Worm (Caenorhabditis elegans) whole organism, L4/young adult: ENCODE data around the gene rund-1.

Source experiments
- W03F9.2 ChIP-seq: fragments of 150-350 bp; optimal IDR thresholded peaks from 2 replicates; lab custom pipeline; 2014; ENCODE audit warnings: missing biosample characterization, missing genetic modification characterization
- dao-5 ChIP-seq: sonication (generic microtip); optimal IDR thresholded peaks from 2 replicates; lab custom pipeline; 2016; ENCODE audit warnings: missing genotype, missing genetic modification characterization, moderate library complexity, missing compliant biosample characterization

DNA sequence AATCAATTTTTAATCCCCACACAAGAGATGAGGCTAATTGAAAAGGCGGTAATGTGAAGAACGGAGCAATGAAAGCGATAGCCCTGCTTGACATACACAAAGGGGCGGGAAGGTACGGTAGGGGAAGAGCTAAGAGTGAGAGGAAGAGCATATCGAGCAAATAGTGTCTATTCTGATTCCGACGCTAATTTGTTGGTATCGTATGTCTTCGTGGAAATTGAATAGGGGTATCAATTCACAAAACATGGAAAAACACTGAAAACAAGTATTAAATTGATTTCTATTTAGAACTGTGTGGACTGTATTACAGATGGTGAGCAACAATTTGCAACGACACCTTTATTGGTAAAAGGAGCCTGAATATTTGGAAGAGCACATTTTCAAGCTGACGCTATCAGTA lies 24.7 kb downstream of the rund-1 start, which contains the start of gene pha-2:
- TF ChIP-seq dao-5 (tag; lab: Kevin White, UChicago) = no peak
- TF ChIP-seq W03F9.2 (tag; lab: Kevin White, UChicago) = no peak
